Worm (Caenorhabditis elegans): ENCODE measurements around the gene nlt-1.

DNA sequence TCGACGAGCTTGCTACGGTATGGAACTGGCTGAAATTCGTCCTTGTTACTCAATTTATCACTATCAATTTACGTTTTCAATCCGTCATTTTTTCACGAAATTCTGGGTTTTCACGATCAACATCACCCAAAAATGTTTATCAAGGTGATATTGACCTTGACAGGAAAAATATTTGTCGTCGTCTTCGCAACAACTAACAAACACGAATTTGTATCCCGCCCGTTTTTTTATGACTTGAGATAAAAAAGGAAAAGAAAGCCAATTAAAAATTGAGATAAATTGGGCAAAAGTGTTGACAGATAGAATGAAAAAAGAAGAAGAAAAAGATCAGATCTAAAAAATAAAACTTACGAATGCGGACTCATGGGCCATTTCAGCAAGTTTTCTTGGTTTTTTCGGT, 10.0 kb upstream of the nlt-1 start:
- TF ChIP-seq ztf-11 (tag; optimal IDR thresholded peaks at IDR 0.05) (no peak), sma-9 (GFP tag; optimal IDR thresholded peaks at IDR 0.05) (no peak), sma-9 (tag; optimal IDR thresholded peaks at IDR 0.05) (no peak), alr-1 (tag; optimal IDR thresholded peaks at IDR 0.05) (no peak), nhr-11 (tag; optimal IDR thresholded peaks at IDR 0.05) (no peak), ceh-82 (tag; optimal IDR thresholded peaks at IDR 0.05) (no peak), nhr-10 (tag; optimal IDR thresholded peaks at IDR 0.05) (no peak), nhr-6 (tag; optimal IDR thresholded peaks at IDR 0.05) (no peak), unc-39 (tag; optimal IDR thresholded peaks at IDR 0.05) (no peak), ztf-4 (tag; optimal IDR thresholded peaks at IDR 0.05) (no peak), unc-62 (GFP tag; optimal IDR thresholded peaks at IDR 0.05) (no peak), mdl-1 (tag; optimal IDR thresholded peaks at IDR 0.05) (no peak), nhr-23 (tag; optimal IDR thresholded peaks at IDR 0.05) (no peak)
